Worm (Caenorhabditis elegans): Measurements from ENCODE around the gene set-6.

- peak; percentile 33 for TF ChIP-seq jun-1 (tag; optimal IDR thresholded peaks at IDR 0.05)
- no peak for TF ChIP-seq nhr-25 (tag; optimal IDR thresholded peaks at IDR 0.05)
- TF ChIP-seq ama-1 (optimal IDR thresholded peaks at IDR 0.05): no peak
- no peak for TF ChIP-seq nhr-67 (tag; optimal IDR thresholded peaks at IDR 0.05)
- TF ChIP-seq aly-2 (tag; optimal IDR thresholded peaks at IDR 0.05): no peak
- TF ChIP-seq snpc-4 (tag; optimal IDR thresholded peaks at IDR 0.05): no peak
- TF ChIP-seq lin-15B (tag; optimal IDR thresholded peaks at IDR 0.05): no peak
- no peak for TF ChIP-seq ztf-11 (tag; optimal IDR thresholded peaks at IDR 0.05)
- no peak for TF ChIP-seq egl-27 (tag; optimal IDR thresholded peaks at IDR 0.05)
- no peak for TF ChIP-seq pha-4 (tag; optimal IDR thresholded peaks at IDR 0.05)
- no peak for TF ChIP-seq ceh-82 (tag; optimal IDR thresholded peaks at IDR 0.05)
These were observed 12.3 kb downstream of the set-6 start for ce11 chrX:11962050-11962788.
